Worm (Caenorhabditis elegans): ENCODE results near the gene bar-1.

bar-1 gene

ce11 chrX:7206419-7206818 is 36.0 kb upstream of the bar-1 start, which contains the start of gene ZK867.2:
Gene ZK867.2 (plus strand): TSS chrX:7206719.
- TF ChIP-seq nhr-129 (tag; optimal IDR thresholded peaks at IDR 0.05) (no peak), gmeb-1 (tag; optimal IDR thresholded peaks at IDR 0.05) (no peak), unc-55 (GFP tag; optimal IDR thresholded peaks at IDR 0.05) (no peak), ceh-82 (tag; optimal IDR thresholded peaks at IDR 0.05) (no peak), sma-9 (GFP tag; optimal IDR thresholded peaks at IDR 0.05) (no peak), sma-9 (tag; optimal IDR thresholded peaks at IDR 0.05) (no peak)

- TF ChIP-seq elt-3 (tag; optimal IDR thresholded peaks at IDR 0.05): no peak
- no peak for TF ChIP-seq unc-62 (GFP tag; optimal IDR thresholded peaks at IDR 0.05)
- TF ChIP-seq nhr-21 (tag; optimal IDR thresholded peaks at IDR 0.05): no peak
- TF ChIP-seq ztf-11 (tag; optimal IDR thresholded peaks at IDR 0.05): no peak
- no peak for TF ChIP-seq alr-1 (tag; optimal IDR thresholded peaks at IDR 0.05)
- no peak for TF ChIP-seq mab-5 (tag; optimal IDR thresholded peaks at IDR 0.05)
- TF ChIP-seq gmeb-1 (tag; optimal IDR thresholded peaks at IDR 0.05): no peak
- TF ChIP-seq sma-3 (GFP tag; optimal IDR thresholded peaks at IDR 0.05): no peak
- no peak for TF ChIP-seq peb-1 (tag; optimal IDR thresholded peaks at IDR 0.05)
- TF ChIP-seq nhr-77 (tag; optimal IDR thresholded peaks at IDR 0.05): no peak
- no peak for TF ChIP-seq ztf-4 (tag; optimal IDR thresholded peaks at IDR 0.05)
- TF ChIP-seq nhr-237 (tag; optimal IDR thresholded peaks at IDR 0.05): no peak
- no peak for TF ChIP-seq unc-39 (tag; optimal IDR thresholded peaks at IDR 0.05)
- TF ChIP-seq nhr-25 (tag; optimal IDR thresholded peaks at IDR 0.05): no peak
- no peak for TF ChIP-seq C34F6.9 (tag; optimal IDR thresholded peaks at IDR 0.05)
These were observed 34.8 kb upstream of the bar-1 start, which contains the start of gene C55B6.5 for ce11 chrX:7205195-7205594. Gene C55B6.5 (minus strand): TSS chrX:7205295.

ce11 chrX:7204175-7204574 is 33.8 kb upstream of the bar-1 start:
- TF ChIP-seq sem-4 (tag; optimal IDR thresholded peaks at IDR 0.05) (no peak), nhr-25 (tag; optimal IDR thresholded peaks at IDR 0.05) (no peak), mbf-1 (tag; optimal IDR thresholded peaks at IDR 0.05) (no peak), egl-27 (tag; optimal IDR thresholded peaks at IDR 0.05) (no peak), unc-39 (tag; optimal IDR thresholded peaks at IDR 0.05) (no peak), nhr-23 (tag; optimal IDR thresholded peaks at IDR 0.05) (no peak), skn-1 (tag; optimal IDR thresholded peaks at IDR 0.05) (no peak), ama-1 (optimal IDR thresholded peaks at IDR 0.05) (no peak), mdl-1 (tag; optimal IDR thresholded peaks at IDR 0.05) (no peak), zag-1 (tag; optimal IDR thresholded peaks at IDR 0.05) (no peak), elt-3 (tag; optimal IDR thresholded peaks at IDR 0.05) (no peak), unc-62 (GFP tag; optimal IDR thresholded peaks at IDR 0.05) (no peak), nhr-11 (tag; optimal IDR thresholded peaks at IDR 0.05) (no peak)

- no peak for TF ChIP-seq ceh-16 (tag; optimal IDR thresholded peaks at IDR 0.05)
- TF ChIP-seq fos-1 (tag; optimal IDR thresholded peaks at IDR 0.05): peak; percentile 76
- no peak for TF ChIP-seq unc-62 (GFP tag; optimal IDR thresholded peaks at IDR 0.05)
- TF ChIP-seq lin-11 (tag; optimal IDR thresholded peaks at IDR 0.05): no peak
- TF ChIP-seq nhr-129 (tag; optimal IDR thresholded peaks at IDR 0.05): peak; percentile 53
- no peak for TF ChIP-seq nhr-11 (tag; optimal IDR thresholded peaks at IDR 0.05)
- peak; percentile 17 for TF ChIP-seq F13H6.1 (tag; optimal IDR thresholded peaks at IDR 0.05)
- TF ChIP-seq nhr-25 (tag; optimal IDR thresholded peaks at IDR 0.05): no peak
- TF ChIP-seq sma-9 (GFP tag; optimal IDR thresholded peaks at IDR 0.05): peak; percentile 54
- TF ChIP-seq sma-9 (tag; optimal IDR thresholded peaks at IDR 0.05): no peak
- no peak for TF ChIP-seq ztf-4 (tag; optimal IDR thresholded peaks at IDR 0.05)
- peak; percentile 40 for TF ChIP-seq gmeb-1 (tag; optimal IDR thresholded peaks at IDR 0.05)
These were observed 30.1 kb upstream of the bar-1 start for ce11 chrX:7200475-7200874.

- no peak for TF ChIP-seq nhr-237 (tag; optimal IDR thresholded peaks at IDR 0.05)
- no peak for TF ChIP-seq crh-2 (tag; optimal IDR thresholded peaks at IDR 0.05)
- no peak for TF ChIP-seq lsy-2 (tag; optimal IDR thresholded peaks at IDR 0.05)
- no peak for TF ChIP-seq peb-1 (tag; optimal IDR thresholded peaks at IDR 0.05)
- TF ChIP-seq sem-4 (tag; optimal IDR thresholded peaks at IDR 0.05): no peak
- TF ChIP-seq lin-39 (tag; optimal IDR thresholded peaks at IDR 0.05): no peak
- TF ChIP-seq ama-1 (optimal IDR thresholded peaks at IDR 0.05): no peak
- TF ChIP-seq zag-1 (tag; optimal IDR thresholded peaks at IDR 0.05): no peak
- no peak for TF ChIP-seq nhr-6 (tag; optimal IDR thresholded peaks at IDR 0.05)
- TF ChIP-seq ztf-1 (GFP tag; conservative IDR thresholded peaks at IDR 0.05): no peak
- TF ChIP-seq sma-9 (GFP tag; optimal IDR thresholded peaks at IDR 0.05): no peak
- TF ChIP-seq sma-9 (tag; optimal IDR thresholded peaks at IDR 0.05): no peak
- no peak for TF ChIP-seq snpc-4 (tag; optimal IDR thresholded peaks at IDR 0.05)
- no peak for TF ChIP-seq mbf-1 (tag; optimal IDR thresholded peaks at IDR 0.05)
- TF ChIP-seq lin-11 (tag; optimal IDR thresholded peaks at IDR 0.05): no peak
- TF ChIP-seq dmd-4 (tag; optimal IDR thresholded peaks at IDR 0.05): no peak
- TF ChIP-seq ztf-11 (tag; optimal IDR thresholded peaks at IDR 0.05): no peak
- TF ChIP-seq sma-3 (GFP tag; optimal IDR thresholded peaks at IDR 0.05): no peak
- TF ChIP-seq egl-27 (tag; optimal IDR thresholded peaks at IDR 0.05): no peak
- no peak for TF ChIP-seq nhr-10 (tag; optimal IDR thresholded peaks at IDR 0.05)
- no peak for TF ChIP-seq C34F6.9 (tag; optimal IDR thresholded peaks at IDR 0.05)
These were observed 29.5 kb upstream of the bar-1 start, which contains the start of gene C55B6.1 for ce11 chrX:7199831-7200414. Gene C55B6.1 (plus strand): TSS chrX:7200364.

All from whole organism, L2 larva.